Worm (Caenorhabditis elegans) whole organism, late embryonic: ENCODE data around the gene K05F1.6.

Experiments
- K09A11.1 ChIP-seq: sonication (generic microtip); optimal IDR thresholded peaks from 2 replicates; lab custom pipeline; 2017; ENCODE audit warnings: antibody characterized with exemption, mild to moderate bottlenecking, missing genetic modification characterization, missing compliant biosample characterization; ENCODE audit not compliant: insufficient read depth
- madf-2 ChIP-seq: sonication (generic microtip); optimal IDR thresholded peaks from 2 replicates; lab custom pipeline; 2017; ENCODE audit warnings: missing genetic modification characterization, missing compliant biosample characterization
- nhr-11 ChIP-seq: fragments of 150-350 bp; optimal IDR thresholded peaks from 2 replicates; lab custom pipeline; 2014; ENCODE audit warnings: missing biosample characterization, missing genetic modification characterization
- sdc-2 ChIP-seq: sonication (generic microtip); optimal IDR thresholded peaks from 2 replicates; lab custom pipeline; 2016; ENCODE audit warnings: missing genotype, missing genetic modification characterization, missing compliant biosample characterization
- sox-2 ChIP-seq: fragments of 200-800 bp; sonication (Bioruptor generic); IDR thresholded peaks from 2 replicates; pipeline ENCODE4 v1.3.6; 2022; ENCODE audit warnings: missing genetic modification reagents, missing genetic modification characterization, missing compliant biosample characterization

DNA sequence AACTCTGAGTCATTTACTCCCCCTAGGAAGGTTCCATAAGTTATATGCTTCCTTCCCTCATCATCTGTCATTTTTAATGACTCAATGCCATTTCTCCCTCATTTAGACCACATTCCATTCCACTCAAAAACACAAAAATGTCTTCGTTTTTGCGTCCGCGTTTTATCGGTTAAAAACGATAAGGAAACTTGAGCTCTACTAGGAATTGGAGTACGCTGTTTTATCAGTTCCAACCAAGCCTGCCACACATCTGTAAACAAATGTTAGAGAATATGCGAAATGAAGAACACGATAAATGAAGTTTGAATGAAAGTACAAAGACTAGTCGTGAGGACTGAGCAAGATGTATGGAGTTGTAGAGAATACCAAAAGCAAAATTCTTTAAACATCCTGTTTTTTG lies 33.9 kb upstream of the K05F1.6 start:
- TF ChIP-seq sdc-2 (tag; lab: Kevin White, UChicago): no peak
- TF ChIP-seq nhr-11 (tag; lab: Kevin White, UChicago): no peak
- TF ChIP-seq madf-2 (tag; lab: Kevin White, UChicago): no peak
- no peak for TF ChIP-seq sox-2 (GFP tag; lab: Robert Waterston, UW)
- TF ChIP-seq K09A11.1 (tag; lab: Kevin White, UChicago): no peak
